Worm (Caenorhabditis elegans) whole organism, late embryonic: ENCODE measurements around the gene nstp-8.

ENCODE experiments used
- C08G9.2 ChIP-seq: sonication (generic microtip); optimal IDR thresholded peaks from 2 replicates; lab custom pipeline; 2016; ENCODE audit warnings: mild to moderate bottlenecking, missing genetic modification characterization, moderate library complexity, missing compliant biosample characterization
- F13H6.1 ChIP-seq: sonication (generic microtip); optimal IDR thresholded peaks from 2 replicates; lab custom pipeline; 2016; ENCODE audit warnings: missing genetic modification characterization, missing compliant biosample characterization
- K02D7.2 ChIP-seq: sonication (generic microtip); optimal IDR thresholded peaks from 2 replicates; lab custom pipeline; 2017; ENCODE audit warnings: mild to moderate bottlenecking, missing genetic modification characterization, missing compliant biosample characterization
- K09A11.1 ChIP-seq: sonication (generic microtip); optimal IDR thresholded peaks from 2 replicates; lab custom pipeline; 2017; ENCODE audit warnings: antibody characterized with exemption, mild to moderate bottlenecking, missing genetic modification characterization, missing compliant biosample characterization; ENCODE audit not compliant: insufficient read depth
- T23F11.4 ChIP-seq: fragments of 200-800 bp; sonication (Bioruptor generic); optimal IDR thresholded peaks from 2 replicates; lab custom pipeline; 2018; ENCODE audit warnings: mild to moderate bottlenecking, missing genetic modification characterization, missing compliant biosample characterization
- Y22D7AL.16 ChIP-seq: sonication (generic microtip); optimal IDR thresholded peaks from 2 replicates; lab custom pipeline; 2016; ENCODE audit warnings: missing genetic modification characterization, missing compliant biosample characterization
- ahr-1 ChIP-seq: sonication (generic microtip); optimal IDR thresholded peaks from 2 replicates; lab custom pipeline; 2016; ENCODE audit warnings: missing genetic modification characterization, missing compliant biosample characterization
- ama-1 ChIP-seq: fragments of 150-350 bp; optimal IDR thresholded peaks from 2 replicates; lab custom pipeline; 2014
- ceh-18 ChIP-seq: sonication (generic microtip); optimal IDR thresholded peaks from 2 replicates; lab custom pipeline; 2016; ENCODE audit warnings: missing genetic modification characterization, missing compliant biosample characterization
- ceh-22 ChIP-seq: sonication (generic microtip); optimal IDR thresholded peaks from 2 replicates; lab custom pipeline; 2017; ENCODE audit warnings: missing biosample characterization, missing genetic modification characterization
- ceh-24 ChIP-seq: sonication (generic microtip); optimal IDR thresholded peaks from 2 replicates; lab custom pipeline; 2016; ENCODE audit warnings: mild to moderate bottlenecking, missing genetic modification characterization, missing compliant biosample characterization
- ceh-31 ChIP-seq: sonication (generic microtip); optimal IDR thresholded peaks from 2 replicates; lab custom pipeline; 2016; ENCODE audit warnings: missing genetic modification characterization, missing compliant biosample characterization
- ceh-48 ChIP-seq: sonication (generic microtip); optimal IDR thresholded peaks from 2 replicates; lab custom pipeline; 2016; ENCODE audit warnings: missing genetic modification characterization, inconsistent platforms, missing compliant biosample characterization
- ceh-6 ChIP-seq: fragments of 200-800 bp; sonication (Bioruptor generic); optimal IDR thresholded peaks from 2 replicates; lab custom pipeline; 2018; ENCODE audit warnings: mild to moderate bottlenecking, missing genetic modification characterization, missing compliant biosample characterization
- dve-1 ChIP-seq: sonication (generic microtip); optimal IDR thresholded peaks from 2 replicates; lab custom pipeline; 2017; ENCODE audit warnings: antibody characterized with exemption, mild to moderate bottlenecking, missing genetic modification characterization, missing compliant biosample characterization
- elt-2 ChIP-seq: sonication (generic microtip); optimal IDR thresholded peaks from 2 replicates; lab custom pipeline; 2016; ENCODE audit warnings: missing genetic modification reagents, missing genetic modification characterization, missing compliant biosample characterization
- fax-1 ChIP-seq: sonication (generic microtip); optimal IDR thresholded peaks from 2 replicates; lab custom pipeline; 2016; ENCODE audit warnings: missing genotype, missing genetic modification characterization, missing compliant biosample characterization
- gmeb-2 ChIP-seq: sonication (generic microtip); optimal IDR thresholded peaks from 2 replicates; lab custom pipeline; 2016; ENCODE audit warnings: missing genetic modification characterization, inconsistent platforms, missing compliant biosample characterization
- hlh-13 ChIP-seq: fragments of 200-800 bp; sonication (Bioruptor generic); optimal IDR thresholded peaks from 2 replicates; lab custom pipeline; 2018; ENCODE audit warnings: mild to moderate bottlenecking, missing genetic modification characterization, missing compliant biosample characterization
- hlh-6 ChIP-seq: sonication (generic microtip); optimal IDR thresholded peaks from 2 replicates; lab custom pipeline; 2016; ENCODE audit warnings: missing genotype, missing genetic modification characterization, missing compliant biosample characterization
- lim-6 ChIP-seq: sonication (generic microtip); optimal IDR thresholded peaks from 2 replicates; lab custom pipeline; 2016; ENCODE audit warnings: missing genetic modification characterization, missing compliant biosample characterization
- lin-11 ChIP-seq: fragments of 200-800 bp; sonication (Bioruptor generic); optimal IDR thresholded peaks from 2 replicates; lab custom pipeline; 2018; ENCODE audit warnings: mild to moderate bottlenecking, missing genetic modification characterization, missing compliant biosample characterization
- madf-2 ChIP-seq: sonication (generic microtip); optimal IDR thresholded peaks from 2 replicates; lab custom pipeline; 2017; ENCODE audit warnings: missing genetic modification characterization, missing compliant biosample characterization
- mec-3 ChIP-seq: sonication (generic microtip); optimal IDR thresholded peaks from 2 replicates; lab custom pipeline; 2016; ENCODE audit warnings: borderline replicate concordance, missing genetic modification characterization, missing compliant biosample characterization
- nhr-11 ChIP-seq: fragments of 150-350 bp; optimal IDR thresholded peaks from 2 replicates; lab custom pipeline; 2014; ENCODE audit warnings: missing biosample characterization, missing genetic modification characterization
- nhr-232 ChIP-seq: sonication (generic microtip); optimal IDR thresholded peaks from 2 replicates; lab custom pipeline; 2016; ENCODE audit warnings: missing genetic modification characterization, missing compliant biosample characterization
- odd-2 ChIP-seq: sonication (generic microtip); optimal IDR thresholded peaks from 2 replicates; lab custom pipeline; 2017; ENCODE audit warnings: antibody characterized with exemption, mild to moderate bottlenecking, missing genetic modification characterization, missing compliant biosample characterization
- pag-3 ChIP-seq: sonication (generic microtip); optimal IDR thresholded peaks from 2 replicates; lab custom pipeline; 2016; ENCODE audit warnings: missing compliant biosample characterization, missing genetic modification characterization, borderline replicate concordance
- pat-9 ChIP-seq: fragments of 200-800 bp; sonication (Bioruptor generic); optimal IDR thresholded peaks from 2 replicates; lab custom pipeline; 2018; ENCODE audit warnings: mild to moderate bottlenecking, missing genetic modification characterization, moderate library complexity, missing compliant biosample characterization
- pax-1 ChIP-seq: fragments of 150-350 bp; optimal IDR thresholded peaks from 2 replicates; lab custom pipeline; 2014; ENCODE audit warnings: missing biosample characterization, missing genetic modification characterization
- rnt-1 ChIP-seq: sonication (generic microtip); optimal IDR thresholded peaks from 2 replicates; lab custom pipeline; 2016; ENCODE audit warnings: missing genetic modification characterization, missing compliant biosample characterization
- sdc-2 ChIP-seq: sonication (generic microtip); optimal IDR thresholded peaks from 2 replicates; lab custom pipeline; 2016; ENCODE audit warnings: missing genotype, missing genetic modification characterization, missing compliant biosample characterization
- syd-9 ChIP-seq: sonication (generic microtip); optimal IDR thresholded peaks from 2 replicates; lab custom pipeline; 2016; ENCODE audit warnings: mild to moderate bottlenecking, missing genetic modification characterization, moderate library complexity, missing compliant biosample characterization
- unc-42 ChIP-seq: sonication (generic microtip); optimal IDR thresholded peaks from 2 replicates; lab custom pipeline; 2016; ENCODE audit warnings: missing genotype, missing genetic modification characterization, missing compliant biosample characterization
- unc-55 ChIP-seq: sonication (generic microtip); optimal IDR thresholded peaks from 2 replicates; lab custom pipeline; 2017; ENCODE audit warnings: missing biosample characterization, missing genetic modification reagents, missing genetic modification characterization
- zip-5 ChIP-seq: sonication (generic microtip); optimal IDR thresholded peaks from 2 replicates; lab custom pipeline; 2016; ENCODE audit warnings: missing genetic modification characterization, missing compliant biosample characterization

nstp-8 gene

DNA sequence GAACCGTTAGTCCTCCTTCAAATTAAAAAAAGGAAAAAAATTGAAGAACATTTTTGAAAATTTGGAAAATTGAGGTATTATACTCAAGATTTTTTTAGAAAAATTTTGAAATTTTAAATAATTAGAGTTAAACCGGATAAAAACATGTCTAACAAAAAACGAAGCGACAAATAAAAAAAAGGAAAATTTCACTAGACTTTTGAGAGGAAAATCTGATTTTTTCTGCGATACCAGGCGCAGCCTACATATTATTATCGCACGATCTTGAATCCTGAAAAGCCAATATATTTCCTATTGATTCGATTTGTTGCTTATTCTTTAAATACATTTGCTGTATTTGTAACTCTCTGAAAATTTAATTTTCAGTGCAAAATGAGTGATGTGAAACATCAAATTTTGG, at the start of gene nstp-8:
Gene nstp-8 (plus strand): TSS at position 301 of the 400 bp plus-strand sequence.
- TF ChIP-seq elt-2 (tag; lab: Kevin White, UChicago) (no peak), nhr-232 (tag; lab: Kevin White, UChicago) (no peak), hlh-13 (GFP tag; lab: Kevin White, UChicago) (no peak), gmeb-2 (tag; lab: Kevin White, UChicago) (no peak), ahr-1 (tag; lab: Kevin White, UChicago) (no peak), ceh-6 (GFP tag; lab: Kevin White, UChicago) (no peak), ceh-48 (tag; lab: Kevin White, UChicago) (no peak), mec-3 (no peak), fax-1 (no peak), ama-1 (lab: Kevin White, UChicago) (no peak), rnt-1 (tag; lab: Kevin White, UChicago) (no peak), pat-9 (no peak), ceh-18 (tag; lab: Kevin White, UChicago) (no peak), unc-55 (GFP tag; lab: Kevin White, UChicago) (no peak), hlh-6 (tag; lab: Kevin White, UChicago) (no peak)

DNA sequence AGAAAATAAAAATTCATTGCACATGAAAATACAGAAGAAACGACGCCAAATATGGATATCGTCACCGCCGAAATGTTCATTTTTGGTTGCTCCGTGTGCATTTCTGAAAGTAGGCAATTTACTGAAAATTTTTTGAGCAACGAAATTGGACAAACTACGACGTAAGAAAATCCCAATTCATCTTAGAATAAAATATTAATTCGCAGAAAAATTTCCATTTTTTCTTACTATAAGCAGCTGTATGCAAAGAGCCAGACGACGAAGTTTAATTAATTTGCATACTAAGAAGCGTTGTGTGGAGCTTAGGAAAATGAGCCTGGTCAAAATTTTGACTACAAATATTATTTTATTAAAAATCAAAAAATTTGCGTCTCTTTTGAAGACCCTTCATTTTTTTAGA, 48.8 kb upstream of the nstp-8 start, which contains the start of gene srbc-19:
Gene srbc-19 (minus strand): TSS at position 101 of the 400 bp plus-strand sequence.
- no peak for TF ChIP-seq T23F11.4 (GFP tag; lab: Kevin White, UChicago)
- no peak for TF ChIP-seq nhr-232 (tag; lab: Kevin White, UChicago)
- TF ChIP-seq ama-1 (lab: Kevin White, UChicago): no peak
- TF ChIP-seq ahr-1 (tag; lab: Kevin White, UChicago): no peak
- TF ChIP-seq rnt-1 (tag; lab: Kevin White, UChicago): no peak
- TF ChIP-seq lim-6 (tag; lab: Kevin White, UChicago): no peak
- TF ChIP-seq hlh-13 (GFP tag; lab: Kevin White, UChicago): no peak
- TF ChIP-seq pax-1 (tag; lab: Kevin White, UChicago): no peak
- no peak for TF ChIP-seq mec-3
- no peak for TF ChIP-seq ceh-24 (tag; lab: Kevin White, UChicago)
- no peak for TF ChIP-seq pag-3 (tag; lab: Kevin White, UChicago)
- no peak for TF ChIP-seq C08G9.2
- no peak for TF ChIP-seq syd-9 (tag; lab: Kevin White, UChicago)
- no peak for TF ChIP-seq pat-9
- no peak for TF ChIP-seq K02D7.2 (tag; lab: Kevin White, UChicago)
- TF ChIP-seq lin-11 (tag; lab: Kevin White, UChicago): no peak
- no peak for TF ChIP-seq ceh-18 (tag; lab: Kevin White, UChicago)
- no peak for TF ChIP-seq hlh-6 (tag; lab: Kevin White, UChicago)

DNA sequence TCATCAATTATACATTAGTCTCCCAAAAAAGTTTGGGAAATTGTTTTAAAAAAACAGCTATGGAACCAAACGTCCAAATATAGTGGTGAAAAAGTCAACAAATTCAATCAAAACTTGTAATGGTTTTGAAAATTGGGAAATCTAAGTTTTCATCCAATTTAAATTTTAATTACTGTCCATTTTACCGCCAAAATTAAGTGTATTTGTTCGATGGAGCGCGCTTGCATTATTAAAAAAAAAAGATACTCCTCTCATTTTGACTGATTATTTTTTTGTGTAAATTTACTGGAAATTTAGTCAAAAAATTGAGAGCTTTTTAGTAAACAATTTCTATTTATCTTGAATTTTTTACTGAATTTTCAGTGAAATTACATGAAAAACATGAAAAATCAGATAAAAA, 41.0 kb upstream of the nstp-8 start:
- TF ChIP-seq pax-1 (tag; lab: Kevin White, UChicago): no peak
- TF ChIP-seq dve-1: no peak
- TF ChIP-seq F13H6.1 (tag; lab: Kevin White, UChicago): no peak
- no peak for TF ChIP-seq elt-2 (tag; lab: Kevin White, UChicago)
- TF ChIP-seq hlh-13 (GFP tag; lab: Kevin White, UChicago): no peak

DNA sequence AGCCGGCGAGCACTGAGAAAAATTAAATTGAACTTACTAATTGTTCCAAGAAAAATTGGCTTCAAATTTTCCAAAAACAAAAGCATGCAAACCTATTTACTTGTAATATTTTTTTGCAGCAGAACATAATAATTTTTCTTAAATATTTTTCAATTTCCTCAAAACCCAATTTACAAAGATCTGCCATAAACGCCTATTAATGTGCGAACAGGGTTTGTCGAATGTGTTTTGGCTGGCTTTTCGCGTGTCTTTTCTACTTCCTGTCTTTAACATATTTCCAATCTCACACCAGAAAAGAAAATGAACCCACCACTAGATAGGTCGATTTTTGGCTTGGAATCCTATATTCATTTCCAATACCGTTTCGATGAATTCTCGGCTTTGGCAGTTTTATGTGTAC, 40.2 kb upstream of the nstp-8 start, which contains the start of gene C45H4.18:
Gene C45H4.18 (plus strand): TSS at position 301 of the 400 bp plus-strand sequence.
- TF ChIP-seq Y22D7AL.16 (tag; lab: Kevin White, UChicago): no peak
- no peak for TF ChIP-seq nhr-11 (tag; lab: Kevin White, UChicago)
- no peak for TF ChIP-seq dve-1
- TF ChIP-seq hlh-6 (tag; lab: Kevin White, UChicago): no peak
- no peak for TF ChIP-seq sdc-2 (tag; lab: Kevin White, UChicago)
- TF ChIP-seq ceh-22 (tag; lab: Kevin White, UChicago): no peak
- TF ChIP-seq ahr-1 (tag; lab: Kevin White, UChicago): no peak

DNA sequence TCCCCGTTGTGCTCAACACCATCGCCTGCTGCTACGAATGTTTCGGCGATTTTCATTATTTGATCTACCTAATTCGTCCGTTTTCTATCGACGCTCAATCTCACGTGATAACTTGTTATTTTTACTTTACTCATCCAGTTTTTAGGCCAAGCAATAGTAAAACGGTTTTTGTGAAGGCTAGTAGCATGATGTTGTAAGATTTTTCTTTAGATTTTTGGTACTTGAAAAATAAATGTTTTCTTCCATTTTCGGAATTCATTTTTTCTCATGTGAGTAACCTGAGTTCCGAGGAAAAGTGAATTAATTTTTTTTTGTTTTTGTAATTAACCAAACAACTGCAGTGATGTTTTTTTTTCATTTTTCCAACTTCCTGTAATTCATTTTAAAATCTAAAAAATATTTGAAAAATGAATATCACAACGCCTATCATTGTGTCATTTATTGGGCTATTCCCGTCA, 38.1 kb upstream of the nstp-8 start, which contains the start of gene srbc-17:
Gene srbc-17 (plus strand): TSS at position 408 of the 458 bp plus-strand sequence.
- TF ChIP-seq pat-9 (no peak), ahr-1 (tag; lab: Kevin White, UChicago) (no peak), zip-5 (tag; lab: Kevin White, UChicago) (no peak), hlh-6 (tag; lab: Kevin White, UChicago) (no peak), nhr-11 (tag; lab: Kevin White, UChicago) (no peak), madf-2 (tag; lab: Kevin White, UChicago) (no peak), ceh-31 (no peak), pax-1 (tag; lab: Kevin White, UChicago) (no peak), C08G9.2 (no peak), unc-42 (no peak), K09A11.1 (tag; lab: Kevin White, UChicago) (no peak), odd-2 (tag; lab: Kevin White, UChicago) (no peak)
